Worm (Caenorhabditis elegans): ENCODE measurements around the gene glr-2.

Gene glr-2

DNA sequence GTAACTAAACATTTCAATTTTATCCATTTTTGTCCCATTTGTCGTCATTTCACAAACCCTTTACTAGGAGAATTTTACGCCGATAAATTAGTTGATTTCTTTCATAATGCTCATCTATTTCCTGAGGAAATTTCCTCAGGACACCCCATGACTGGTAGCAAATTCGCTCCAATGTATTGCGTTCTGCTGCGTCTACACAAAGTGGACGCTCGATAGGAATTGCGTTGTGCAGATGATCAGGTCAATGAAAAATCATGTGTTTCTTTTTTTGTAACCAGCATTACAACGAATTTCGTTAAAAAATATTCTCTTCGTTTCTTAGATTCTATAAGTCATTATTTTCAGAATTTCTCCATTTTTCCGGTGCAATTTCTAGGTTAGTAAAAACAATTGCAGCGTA, 37.1 kb upstream of the glr-2 start, which contains the start of gene epg-4 (continued):
- TF ChIP-seq ceh-100 (GFP tag; IDR thresholded peaks at IDR 0.05), result peak; percentile 75
- TF ChIP-seq C17E4.6 (GFP tag; IDR thresholded peaks at IDR 0.05), result no peak
- peak; percentile 64 for TF ChIP-seq mcd-1 (GFP tag; IDR thresholded peaks at IDR 0.05)
- no peak for TF ChIP-seq Y53F4B.3 (GFP tag; IDR thresholded peaks at IDR 0.05)
- TF ChIP-seq F57C9.4 (tag; optimal IDR thresholded peaks at IDR 0.05), result no peak
- no peak for TF ChIP-seq ceh-58 (GFP tag; IDR thresholded peaks at IDR 0.05)
- peak; percentile 13 for TF ChIP-seq F23B12.7 (tag; optimal IDR thresholded peaks at IDR 0.05; ENCODE audit: insufficient read depth)

DNA sequence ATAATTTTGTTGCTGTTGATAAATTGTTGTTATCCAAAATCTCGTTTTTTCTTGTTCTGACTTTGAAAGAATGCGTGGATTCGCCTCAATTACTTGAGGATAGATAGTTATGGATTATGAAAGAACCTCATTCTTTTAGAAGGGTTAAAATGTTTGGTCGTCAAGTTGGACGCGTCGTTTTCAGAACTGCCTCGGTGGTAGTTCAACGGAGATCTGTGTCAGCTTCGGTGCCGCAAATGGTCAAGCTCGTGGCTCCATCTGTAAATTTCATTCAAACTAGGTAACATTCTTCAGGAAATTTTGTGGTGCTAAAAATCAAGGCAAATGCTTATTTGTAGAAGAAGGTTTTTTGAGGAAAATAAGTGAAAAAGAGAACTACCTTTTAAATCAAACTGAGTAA, 35.9 kb upstream of the glr-2 start, which contains the start of gene ndab-2:
Gene ndab-2, plus strand, starts transcription at position 140 of the 400 bp plus-strand sequence.
- TF ChIP-seq lsy-27 (tag; optimal IDR thresholded peaks at IDR 0.05; ENCODE audit: borderline replicate concordance, insufficient read depth) (no peak), C06A6.2 (GFP tag; conservative IDR thresholded peaks at IDR 0.05) (no peak), B0261.1 (tag; optimal IDR thresholded peaks at IDR 0.05) (no peak), Y67H2A.10 (GFP tag; conservative IDR thresholded peaks at IDR 0.05) (no peak), T07F8.4 (tag; optimal IDR thresholded peaks at IDR 0.05) (no peak), nhr-179 (tag; optimal IDR thresholded peaks at IDR 0.05) (no peak), snpc-1.1 (tag; optimal IDR thresholded peaks at IDR 0.05; ENCODE audit: insufficient read depth) (no peak), ekl-4 (GFP tag; IDR thresholded peaks at IDR 0.05) (peak; percentile 82), madf-10 (tag; optimal IDR thresholded peaks at IDR 0.05) (no peak), D2030.7 (GFP tag; IDR thresholded peaks at IDR 0.05) (no peak; the same call in 1 of the 2 replicates), mes-4 (tag; optimal IDR thresholded peaks at IDR 0.05) (no peak), ZK185.1 (tag; optimal IDR thresholded peaks at IDR 0.05; ENCODE audit: poor library complexity, severe bottlenecking) (no peak), unc-62 (GFP tag; optimal IDR thresholded peaks at IDR 0.05) (no peak), rpc-1 (optimal IDR thresholded peaks at IDR 0.05) (no peak), rpc-1 (tag; optimal IDR thresholded peaks at IDR 0.05) (no peak), attf-5 (GFP tag; optimal IDR thresholded peaks at IDR 0.05) (no peak), madf-3 (GFP tag; IDR thresholded peaks at IDR 0.05) (peak; percentile 87), sdz-38 (tag; optimal IDR thresholded peaks at IDR 0.05) (no peak), nfya-1 (tag; optimal IDR thresholded peaks at IDR 0.05; ENCODE audit: borderline replicate concordance, insufficient read depth) (no peak), dox-1 (GFP tag; IDR thresholded peaks at IDR 0.05) (0 out of 2 replicates have a peak, but pooled peaks have one; percentile 52), efl-1 (GFP tag; optimal IDR thresholded peaks at IDR 0.05) (no peak), F22D6.2 (tag; optimal IDR thresholded peaks at IDR 0.05) (no peak), pbrm-1 (GFP tag; IDR thresholded peaks at IDR 0.05) (peak; percentile 42; the same call in 1 of the 2 replicates), chd-7 (tag; optimal IDR thresholded peaks at IDR 0.05) (no peak), snpc-4 (GFP tag; optimal IDR thresholded peaks at IDR 0.05) (no peak), snpc-4 (tag; optimal IDR thresholded peaks at IDR 0.05) (peak in 1 of 4 experiments; percentile 5), nhr-27 (tag; optimal IDR thresholded peaks at IDR 0.05) (no peak), die-1 (tag; optimal IDR thresholded peaks at IDR 0.05) (no peak), tlf-1 (GFP tag; optimal IDR thresholded peaks at IDR 0.05) (peak; percentile 60), Y53G8AR.9 (GFP tag; conservative IDR thresholded peaks at IDR 0.05) (peak; percentile 89), mxl-1 (tag; optimal IDR thresholded peaks at IDR 0.05) (no peak), pha-4 (tag; optimal IDR thresholded peaks at IDR 0.05) (no peak), zfh-2 (GFP tag; conservative IDR thresholded peaks at IDR 0.05) (no peak), hlh-26 (GFP tag; conservative IDR thresholded peaks at IDR 0.05) (no peak), nhr-120 (GFP tag; IDR thresholded peaks at IDR 0.05) (no peak), ztf-25 (GFP tag; IDR thresholded peaks at IDR 0.05) (peak; percentile 52; the same call in 1 of the 2 replicates), F39B2.1 (GFP tag; IDR thresholded peaks at IDR 0.05) (0 out of 2 replicates have a peak, but pooled peaks have one; percentile 65), mcd-1 (GFP tag; IDR thresholded peaks at IDR 0.05) (peak; percentile 47; the same call in 1 of the 2 replicates), madf-8 (GFP tag; conservative IDR thresholded peaks at IDR 0.05) (no peak), attf-3 (GFP tag; conservative IDR thresholded peaks at IDR 0.05) (no peak), hmg-1.2 (GFP tag; IDR thresholded peaks at IDR 0.05) (peak; percentile 30; the same call in 1 of the 2 replicates), F52B5.7 (tag; optimal IDR thresholded peaks at IDR 0.05) (no peak)
